Worm (Caenorhabditis elegans) whole organism, early embryonic: ENCODE data around the gene algn-13.

Source experiments
- F13C5.2 ChIP-seq: sonication (generic microtip); optimal IDR thresholded peaks from 2 replicates; lab custom pipeline; 2017; ENCODE audit warnings: mild to moderate bottlenecking, missing genetic modification characterization, inconsistent platforms, missing compliant biosample characterization
- ama-1 ChIP-seq: fragments of 150-350 bp; optimal IDR thresholded peaks from 2 replicates; lab custom pipeline; 2014
- flt-1 ChIP-seq: fragments of 200-800 bp; sonication (Bioruptor generic); IDR thresholded peaks from 2 replicates; pipeline ENCODE4 v1.3.6; 2022; ENCODE audit warnings: missing genetic modification characterization, missing compliant biosample characterization
- hmbx-1 ChIP-seq: sonication (generic microtip); optimal IDR thresholded peaks from 2 replicates; lab custom pipeline; 2016; ENCODE audit warnings: mild to moderate bottlenecking, missing genetic modification characterization, missing compliant biosample characterization
- sea-1 ChIP-seq: fragments of 200-800 bp; sonication (Bioruptor generic); conservative IDR thresholded peaks from 2 replicates; pipeline ENCODE4 v1.3.6; 2022; ENCODE audit warnings: missing genetic modification characterization, missing compliant biosample characterization
- tbx-11 ChIP-seq: fragments of 200-800 bp; sonication (Bioruptor generic); IDR thresholded peaks from 2 replicates; pipeline ENCODE4 v1.3.6; 2022; ENCODE audit warnings: missing genetic modification characterization, missing compliant biosample characterization

DNA sequence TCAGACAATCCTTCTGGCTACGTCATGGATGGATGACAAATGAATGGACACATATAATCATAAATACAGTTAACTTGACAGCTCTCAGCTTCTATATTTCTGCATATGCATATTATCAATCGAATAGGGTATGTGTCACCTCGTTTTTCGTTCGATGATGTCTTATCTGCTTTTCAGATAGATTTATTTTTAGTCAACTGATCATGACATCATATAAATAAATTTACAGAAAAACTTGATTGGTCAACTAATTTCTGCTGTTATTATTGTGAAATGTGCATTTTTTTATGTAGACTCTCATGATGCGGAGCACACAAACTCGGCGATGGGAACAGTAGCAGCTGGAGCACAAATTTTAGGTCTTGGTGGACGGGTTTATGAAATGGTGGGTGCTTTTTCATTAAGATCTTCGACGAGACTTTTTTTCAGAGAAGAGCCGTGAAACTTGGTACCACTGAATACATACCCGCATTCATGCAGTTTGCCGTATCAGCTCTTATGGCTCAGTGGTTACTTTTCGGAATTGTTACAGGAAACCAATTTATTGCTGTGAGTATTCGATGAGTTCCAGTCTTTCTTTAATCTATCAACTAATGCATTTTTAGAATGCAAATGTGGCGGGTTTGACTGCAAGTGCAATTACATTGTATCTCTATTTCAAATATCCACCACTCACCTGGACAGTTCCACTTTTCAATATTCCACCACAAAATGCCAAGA, 6.2 kb downstream of the algn-13 start:
- TF ChIP-seq ama-1 (lab: Kevin White, UChicago) (no peak), F13C5.2 (tag; lab: Kevin White, UChicago) (no peak), hmbx-1 (no peak), tbx-11 (GFP tag; lab: Robert Waterston, UW) (no peak), flt-1 (GFP tag; lab: Robert Waterston, UW) (no peak), sea-1 (GFP tag; lab: Robert Waterston, UW) (no peak)
